Worm (Caenorhabditis elegans): ENCODE data around the gene abts-2.

Gene abts-2

ce11 chrX:11574167-11574566, 11.3 kb upstream of the abts-2 start:
- TF ChIP-seq fkh-10 (GFP tag; optimal IDR thresholded peaks at IDR 0.05) (no peak), ama-1 (optimal IDR thresholded peaks at IDR 0.05) (no peak), nhr-237 (tag; optimal IDR thresholded peaks at IDR 0.05) (no peak), eor-1 (tag; optimal IDR thresholded peaks at IDR 0.05) (no peak), aly-2 (tag; optimal IDR thresholded peaks at IDR 0.05) (no peak), nhr-11 (tag; optimal IDR thresholded peaks at IDR 0.05) (no peak), mdl-1 (tag; optimal IDR thresholded peaks at IDR 0.05) (no peak), unc-39 (tag; optimal IDR thresholded peaks at IDR 0.05) (no peak), R02D3.7 (tag; optimal IDR thresholded peaks at IDR 0.05) (no peak), egl-5 (tag; optimal IDR thresholded peaks at IDR 0.05) (no peak), lsy-12 (tag; optimal IDR thresholded peaks at IDR 0.05) (no peak), sea-2 (GFP tag; optimal IDR thresholded peaks at IDR 0.05) (no peak), elt-3 (tag; optimal IDR thresholded peaks at IDR 0.05) (no peak), ztf-4 (tag; optimal IDR thresholded peaks at IDR 0.05) (no peak), nhr-77 (tag; optimal IDR thresholded peaks at IDR 0.05) (no peak), tbx-2 (tag; optimal IDR thresholded peaks at IDR 0.05) (no peak), nhr-76 (tag; optimal IDR thresholded peaks at IDR 0.05) (no peak), lin-15B (tag; optimal IDR thresholded peaks at IDR 0.05) (no peak)

DNA sequence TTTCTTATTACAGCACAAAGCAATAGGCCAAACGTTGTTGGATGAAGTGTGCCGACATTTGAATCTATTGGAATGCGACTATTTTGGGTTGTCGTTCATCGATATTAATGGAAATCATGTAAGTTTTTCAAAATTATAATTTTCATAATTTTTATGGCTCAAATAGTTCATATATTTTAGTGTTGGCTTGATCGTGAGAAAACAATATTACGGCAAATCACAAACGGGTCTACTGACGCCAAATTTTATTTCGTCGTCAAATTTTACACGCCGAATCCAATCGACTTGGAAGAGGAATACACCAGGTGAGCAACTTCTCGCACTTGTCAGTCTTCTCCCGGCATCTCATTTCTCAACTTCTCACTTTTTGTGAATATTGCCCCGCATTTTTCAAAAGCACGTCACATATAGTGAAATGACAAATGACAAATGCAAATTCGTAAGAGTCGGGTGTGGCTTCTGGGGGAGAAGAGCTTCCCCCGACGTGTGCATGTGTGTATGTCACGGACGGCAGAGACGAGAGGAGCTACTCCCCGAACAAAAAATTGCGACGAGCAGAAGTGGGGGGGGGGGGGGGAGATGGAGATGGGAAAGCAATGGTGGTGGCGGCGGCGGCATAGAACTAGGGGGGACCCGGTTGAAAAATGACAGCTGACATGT, 8.9 kb upstream of the abts-2 start:
- TF ChIP-seq egl-5 (tag; optimal IDR thresholded peaks at IDR 0.05) (no peak), nhr-237 (tag; optimal IDR thresholded peaks at IDR 0.05) (no peak), lin-15B (tag; optimal IDR thresholded peaks at IDR 0.05) (no peak), lin-39 (tag; optimal IDR thresholded peaks at IDR 0.05) (peak; percentile 64), unc-62 (GFP tag; optimal IDR thresholded peaks at IDR 0.05) (peak; percentile 32)

ce11 chrX:11585894-11586293, 419 bp downstream of the abts-2 start:
- TF ChIP-seq nhr-28 (tag; optimal IDR thresholded peaks at IDR 0.05) (no peak), unc-62 (GFP tag; optimal IDR thresholded peaks at IDR 0.05) (no peak), eor-1 (tag; optimal IDR thresholded peaks at IDR 0.05) (no peak), egl-27 (tag; optimal IDR thresholded peaks at IDR 0.05) (no peak), fkh-2 (tag; optimal IDR thresholded peaks at IDR 0.05) (no peak), ztf-11 (tag; optimal IDR thresholded peaks at IDR 0.05) (no peak), fos-1 (tag; optimal IDR thresholded peaks at IDR 0.05) (no peak), zag-1 (tag; optimal IDR thresholded peaks at IDR 0.05) (no peak), pha-4 (tag; optimal IDR thresholded peaks at IDR 0.05) (no peak), egl-5 (tag; optimal IDR thresholded peaks at IDR 0.05) (no peak), lin-39 (tag; optimal IDR thresholded peaks at IDR 0.05) (no peak), nhr-23 (tag; optimal IDR thresholded peaks at IDR 0.05) (no peak), jun-1 (tag; optimal IDR thresholded peaks at IDR 0.05) (no peak)

DNA sequence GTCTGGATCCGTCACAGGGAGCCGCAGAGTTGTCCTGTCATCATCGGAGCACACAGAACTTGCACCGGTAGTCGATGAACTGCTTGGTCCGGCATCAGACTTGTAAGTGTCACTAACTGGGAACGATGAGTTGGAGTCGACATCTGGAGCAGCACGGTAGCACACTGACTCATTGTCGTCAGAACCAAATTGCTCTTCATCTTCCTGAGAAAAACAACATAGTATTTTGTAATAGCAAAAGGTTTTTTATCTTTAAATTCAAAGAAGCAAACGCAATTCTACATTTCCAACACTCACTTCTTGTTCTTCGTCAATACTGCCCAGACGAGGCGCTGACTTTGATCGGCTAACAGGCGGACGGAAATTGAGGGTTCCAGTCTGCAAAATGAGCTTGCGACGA, 5.1 kb downstream of the abts-2 start:
- TF ChIP-seq pha-4 (tag; optimal IDR thresholded peaks at IDR 0.05): no peak

ce11 chrX:11591620-11592019, 6.1 kb downstream of the abts-2 start, which contains the start of gene F52D10.2:
F52D10.2 (minus strand) TSS chrX:11591720.
- TF ChIP-seq jun-1 (tag; optimal IDR thresholded peaks at IDR 0.05): no peak

- TF ChIP-seq unc-39 (tag; optimal IDR thresholded peaks at IDR 0.05): no peak
- no peak for TF ChIP-seq ceh-28 (tag; optimal IDR thresholded peaks at IDR 0.05)
- no peak for TF ChIP-seq pqm-1 (tag; optimal IDR thresholded peaks at IDR 0.05)
- no peak for TF ChIP-seq ceh-9 (tag; optimal IDR thresholded peaks at IDR 0.05)
- TF ChIP-seq nhr-67 (tag; optimal IDR thresholded peaks at IDR 0.05): no peak
Observed at ce11 chrX:11592539-11592938, 7.1 kb downstream of the abts-2 start.
